Worm (Caenorhabditis elegans) whole organism, L3 larva: Measurements from ENCODE around the gene hlh-1.

ENCODE experiments used
- fos-1 ChIP-seq: fragments of 150-350 bp; optimal IDR thresholded peaks from 2 replicates; lab custom pipeline; 2014; ENCODE audit warnings: missing biosample characterization, missing genetic modification characterization
- lin-15B ChIP-seq: fragments of 150-350 bp; optimal IDR thresholded peaks from 2 replicates; lab custom pipeline; 2014; ENCODE audit warnings: missing biosample characterization, missing genetic modification characterization
- nhr-12 ChIP-seq: fragments of 150-350 bp; optimal IDR thresholded peaks from 2 replicates; lab custom pipeline; 2014; ENCODE audit warnings: missing biosample characterization, missing genetic modification characterization
- skn-1 ChIP-seq: fragments of 150-350 bp; optimal IDR thresholded peaks from 2 replicates; lab custom pipeline; 2014; ENCODE audit warnings: missing biosample characterization, missing genetic modification characterization
- unc-62 ChIP-seq: fragments of 150-350 bp; sonication (generic microtip); optimal IDR thresholded peaks from 4 replicates; lab custom pipeline; 2014; ENCODE audit warnings: missing biosample characterization, missing genetic modification reagents, missing genetic modification characterization
- ztf-11 ChIP-seq: fragments of 150-350 bp; optimal IDR thresholded peaks from 2 replicates; lab custom pipeline; 2014; ENCODE audit warnings: missing biosample characterization, missing genetic modification characterization
- ztf-4 ChIP-seq: fragments of 150-350 bp; optimal IDR thresholded peaks from 2 replicates; lab custom pipeline; 2014; ENCODE audit warnings: missing biosample characterization, missing genetic modification characterization

DNA sequence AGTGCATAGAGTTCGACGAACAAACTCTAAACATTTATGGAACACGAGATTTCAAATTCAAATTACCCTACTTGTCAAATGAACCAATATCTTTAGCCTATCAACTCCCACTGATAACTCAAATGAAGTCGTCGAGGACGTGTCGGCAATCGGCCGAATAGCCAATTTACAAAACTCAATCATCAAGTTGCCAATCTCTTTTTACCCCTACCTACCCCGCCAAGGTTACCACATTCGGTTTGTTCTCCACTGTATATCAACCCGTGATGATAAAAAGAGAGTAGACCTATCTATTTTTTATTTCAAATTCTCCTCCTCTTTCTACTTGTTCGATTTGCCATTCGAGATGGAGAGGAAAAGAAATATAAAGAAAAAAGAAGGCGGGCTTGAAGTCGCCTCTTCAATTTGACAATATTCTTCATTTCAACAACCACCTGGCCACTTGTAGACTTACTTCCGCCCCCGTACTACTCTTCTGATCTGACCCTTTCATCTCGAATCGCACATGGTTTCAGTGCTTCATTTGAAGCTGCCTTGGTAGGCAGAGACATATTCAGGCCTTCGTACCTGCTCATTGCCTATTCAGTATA is 31.7 kb downstream of the hlh-1 start:
- TF ChIP-seq skn-1 (tag; lab: Kevin White, UChicago), result no peak
- no peak for TF ChIP-seq ztf-11 (tag; lab: Kevin White, UChicago)
- no peak for TF ChIP-seq fos-1 (tag; lab: Kevin White, UChicago)
- TF ChIP-seq nhr-12 (tag; lab: Kevin White, UChicago), result no peak
- no peak for TF ChIP-seq unc-62
- no peak for TF ChIP-seq ztf-4
- no peak for TF ChIP-seq lin-15B (tag; lab: Kevin White, UChicago)
